Fruit fly (Drosophila melanogaster) whole organism, prepupa: ENCODE measurements around the gene Cyp4d2.

Source experiments
- CG10631 ChIP-seq: fragments of 200-800 bp; sonication (Bioruptor generic); optimal IDR thresholded peaks from 2 replicates; lab custom pipeline; 2016; ENCODE audit warnings: missing biosample characterization, missing genetic modification characterization
- CG10669 ChIP-seq: fragments of 200-800 bp; sonication (Bioruptor generic); optimal IDR thresholded peaks from 3 replicates; lab custom pipeline; 2018; ENCODE audit warnings: missing biosample characterization, mild to moderate bottlenecking, missing genetic modification characterization, moderate library complexity
- CG11762 ChIP-seq: fragments of 200-800 bp; sonication (Bioruptor generic); optimal IDR thresholded peaks from 3 replicates; lab custom pipeline; 2016; ENCODE audit warnings: missing biosample characterization, missing genetic modification characterization; ENCODE audit not compliant: insufficient read depth
- CG11902 ChIP-seq: fragments of 200-800 bp; sonication (Bioruptor generic); optimal IDR thresholded peaks from 3 replicates; lab custom pipeline; 2016; ENCODE audit warnings: missing biosample characterization, missing genetic modification characterization
- CG15336 ChIP-seq: fragments of 200-800 bp; sonication (Bioruptor generic); IDR thresholded peaks from 2 replicates; pipeline ENCODE4 v1.3.6; 2022; ENCODE audit warnings: missing biosample characterization, missing genetic modification characterization
- CG16779 ChIP-seq: fragments of 200-800 bp; sonication (Bioruptor generic); optimal IDR thresholded peaks from 3 replicates; lab custom pipeline; 2017; ENCODE audit warnings: missing biosample characterization, mild to moderate bottlenecking, missing genetic modification characterization
- CG3032 ChIP-seq: fragments of 200-800 bp; optimal IDR thresholded peaks from 2 replicates; lab custom pipeline; 2019; ENCODE audit warnings: missing biosample characterization, mild to moderate bottlenecking, missing genetic modification characterization, moderate library complexity
- CG32006 ChIP-seq: fragments of 200-800 bp; sonication (Bioruptor generic); optimal IDR thresholded peaks from 3 replicates; lab custom pipeline; 2017; ENCODE audit warnings: missing biosample characterization, mild to moderate bottlenecking, missing genetic modification characterization
- CG34406 ChIP-seq: fragments of 200-800 bp; sonication (Bioruptor generic); optimal IDR thresholded peaks from 3 replicates; lab custom pipeline; 2016; ENCODE audit warnings: missing biosample characterization, missing genetic modification characterization
- CG3919 ChIP-seq: fragments of 200-800 bp; sonication (Bioruptor generic); optimal IDR thresholded peaks from 3 replicates; lab custom pipeline; 2016; ENCODE audit warnings: missing biosample characterization, missing genetic modification characterization
- CG6276 ChIP-seq: fragments of 200-800 bp; sonication (Bioruptor generic); optimal IDR thresholded peaks from 2 replicates; lab custom pipeline; 2017; ENCODE audit warnings: missing biosample characterization, mild to moderate bottlenecking, missing genetic modification characterization
- CG6792 ChIP-seq: fragments of 200-800 bp; sonication (Bioruptor generic); optimal IDR thresholded peaks from 3 replicates; lab custom pipeline; 2016; ENCODE audit warnings: missing biosample characterization, missing genetic modification characterization
- CG6808 ChIP-seq: fragments of 200-800 bp; sonication (Bioruptor generic); optimal IDR thresholded peaks from 3 replicates; lab custom pipeline; 2017; ENCODE audit warnings: missing biosample characterization, missing genetic modification characterization, mild to moderate bottlenecking, moderate library complexity, missing genetic modification reagents
- CG8319 ChIP-seq: fragments of 200-800 bp; sonication (Bioruptor generic); optimal IDR thresholded peaks from 3 replicates; lab custom pipeline; 2016; ENCODE audit warnings: missing biosample characterization, missing genetic modification characterization
- CG8632 ChIP-seq: fragments of 200-800 bp; sonication (Bioruptor generic); optimal IDR thresholded peaks from 3 replicates; lab custom pipeline; 2016; ENCODE audit warnings: missing biosample characterization, missing genetic modification characterization
- CG9139 ChIP-seq: fragments of 200-800 bp; sonication (Bioruptor generic); optimal IDR thresholded peaks from 3 replicates; lab custom pipeline; 2017; ENCODE audit warnings: missing biosample characterization, mild to moderate bottlenecking, missing genetic modification characterization
- Eip75B ChIP-seq: fragments of 200-800 bp; sonication (Bioruptor generic); optimal IDR thresholded peaks from 3 replicates; lab custom pipeline; 2016; ENCODE audit warnings: missing biosample characterization, missing genetic modification characterization
- Ets21C ChIP-seq: fragments of 200-800 bp; sonication (Bioruptor generic); optimal IDR thresholded peaks from 3 replicates; lab custom pipeline; 2016; ENCODE audit warnings: missing biosample characterization, missing genetic modification characterization
- Gug ChIP-seq: fragments of 200-800 bp; sonication (Bioruptor generic); IDR thresholded peaks from 2 replicates; pipeline ENCODE4 v1.3.6; 2022; ENCODE audit warnings: missing biosample characterization, missing genetic modification characterization
- Hr38 ChIP-seq: sonication (Bioruptor generic); optimal IDR thresholded peaks from 2 replicates; lab custom pipeline; 2016; ENCODE audit warnings: missing biosample characterization, missing genetic modification characterization
- Hr39 ChIP-seq: fragments of 200-800 bp; sonication (Bioruptor generic); optimal IDR thresholded peaks from 2 replicates; lab custom pipeline; 2016; ENCODE audit warnings: missing biosample characterization, missing genetic modification characterization
- OdsH ChIP-seq: fragments of 200-800 bp; sonication (Bioruptor generic); optimal IDR thresholded peaks from 3 replicates; lab custom pipeline; 2016; ENCODE audit warnings: missing biosample characterization, missing genetic modification characterization
- Smox ChIP-seq: fragments of 200-800 bp; sonication (Bioruptor generic); optimal IDR thresholded peaks from 3 replicates; lab custom pipeline; 2016; ENCODE audit warnings: missing biosample characterization, missing genetic modification characterization
- Sox14 ChIP-seq: fragments of 200-800 bp; sonication (Bioruptor generic); optimal IDR thresholded peaks from 3 replicates; lab custom pipeline; 2016; ENCODE audit warnings: missing biosample characterization, missing genetic modification characterization
- Sox15 ChIP-seq: fragments of 200-800 bp; sonication (Bioruptor generic); optimal IDR thresholded peaks from 3 replicates; lab custom pipeline; 2016; ENCODE audit warnings: missing biosample characterization, missing genetic modification characterization
- achi ChIP-seq: fragments of 200-800 bp; sonication (Bioruptor generic); optimal IDR thresholded peaks from 3 replicates; lab custom pipeline; 2016; ENCODE audit warnings: missing biosample characterization, missing genetic modification characterization
- acj6 ChIP-seq: fragments of 200-800 bp; sonication (Bioruptor generic); optimal IDR thresholded peaks from 3 replicates; lab custom pipeline; 2016; ENCODE audit warnings: missing biosample characterization, missing genetic modification characterization
- eg ChIP-seq: fragments of 200-800 bp; sonication (Bioruptor generic); IDR thresholded peaks from 3 replicates; pipeline ENCODE4 v1.3.6; 2022; ENCODE audit warnings: missing biosample characterization, missing genetic modification characterization
- esn ChIP-seq: fragments of 200-800 bp; sonication (Bioruptor generic); optimal IDR thresholded peaks from 2 replicates; lab custom pipeline; 2016; ENCODE audit warnings: missing biosample characterization, mild to moderate bottlenecking, missing genetic modification characterization, moderate library complexity
- fd85E ChIP-seq: fragments of 200-800 bp; sonication (Bioruptor generic); optimal IDR thresholded peaks from 3 replicates; lab custom pipeline; 2016; ENCODE audit warnings: missing biosample characterization, missing genetic modification characterization
- fkh ChIP-seq: fragments of 200-800 bp; sonication (Bioruptor generic); optimal IDR thresholded peaks from 3 replicates; lab custom pipeline; 2017; ENCODE audit warnings: missing biosample characterization, mild to moderate bottlenecking, missing genetic modification characterization, moderate library complexity
- lz ChIP-seq: fragments of 200-800 bp; sonication (Bioruptor generic); optimal IDR thresholded peaks from 3 replicates; lab custom pipeline; 2016; ENCODE audit warnings: missing biosample characterization, missing genetic modification characterization
- net ChIP-seq: fragments of 200-800 bp; sonication (Bioruptor generic); optimal IDR thresholded peaks from 3 replicates; lab custom pipeline; 2016; ENCODE audit warnings: missing biosample characterization, missing genetic modification characterization
- salr ChIP-seq, 2 experiments: fragments of 200-800 bp; sonication (Bioruptor generic); optimal IDR thresholded peaks; 3 replicates each; lab custom pipeline; 2016 to 2018; ENCODE audit warnings: missing biosample characterization in 2 of 2, missing genetic modification characterization in 2 of 2, mild to moderate bottlenecking in 1 of 2
- ss ChIP-seq, 2 experiments: fragments of 200-800 bp; sonication (Bioruptor generic); optimal IDR thresholded peaks; 2 replicates in 1 of 2; 3 replicates in 1 of 2; lab custom pipeline; 2017 to 2018; ENCODE audit warnings: mild to moderate bottlenecking in 2 of 2, missing biosample characterization in 2 of 2, missing genetic modification characterization in 2 of 2, moderate library complexity in 1 of 2
- svp ChIP-seq: fragments of 200-800 bp; sonication (Bioruptor generic); peaks from one replicate; lab custom pipeline; 2016; ENCODE audit warnings: missing biosample characterization, missing genetic modification characterization
- topi ChIP-seq: fragments of 200-800 bp; sonication (Bioruptor generic); optimal IDR thresholded peaks from 3 replicates; lab custom pipeline; 2016; ENCODE audit warnings: missing biosample characterization, missing genetic modification characterization
- vri ChIP-seq: fragments of 200-800 bp; sonication (Bioruptor generic); optimal IDR thresholded peaks from 3 replicates; lab custom pipeline; 2016; ENCODE audit warnings: missing biosample characterization, mild to moderate bottlenecking, missing genetic modification characterization

Gene Cyp4d2

dm6 chrX:2186555-2186954 lies 10.7 kb downstream of the Cyp4d2 start, which contains the start of gene CG17777:
CG17777 (plus strand) TSS chrX:2186855.
- no peak for TF ChIP-seq CG11762 (GFP tag; lab: Kevin White, UChicago)
- TF ChIP-seq CG16779 (tag; lab: Kevin White, UChicago) = no peak
- no peak for TF ChIP-seq Ets21C (GFP tag; lab: Kevin White, UChicago)
- no peak for TF ChIP-seq topi (GFP tag; lab: Kevin White, UChicago)
- no peak for TF ChIP-seq Sox15 (GFP tag; lab: Kevin White, UChicago)
- TF ChIP-seq CG8632 (GFP tag; lab: Kevin White, UChicago) = no peak
- TF ChIP-seq CG6276 (GFP tag; lab: Kevin White, UChicago) = no peak
- no peak for TF ChIP-seq Gug (GFP tag; lab: Robert Waterston, UW)
- TF ChIP-seq CG3032 (tag; lab: Kevin White, UChicago) = no peak
- TF ChIP-seq acj6 (GFP tag; lab: Kevin White, UChicago) = no peak
- TF ChIP-seq, all 60 proteins: peak for 0

- TF ChIP-seq fd85E (GFP tag; lab: Kevin White, UChicago) = no peak
- TF ChIP-seq CG10631 = no peak
- no peak for TF ChIP-seq CG3919
- TF ChIP-seq CG6792 (GFP tag; lab: Kevin White, UChicago) = no peak
- no peak for TF ChIP-seq CG6808
- no peak for TF ChIP-seq Sox14 (GFP tag; lab: Kevin White, UChicago)
- no peak for TF ChIP-seq Hr38 (GFP tag; lab: Kevin White, UChicago)
- no peak for TF ChIP-seq CG8319 (GFP tag; lab: Kevin White, UChicago)
- TF ChIP-seq CG32006 (GFP tag; lab: Kevin White, UChicago) = no peak
- no peak for TF ChIP-seq CG9139
- TF ChIP-seq CG11902 (GFP tag; lab: Kevin White, UChicago) = no peak
- TF ChIP-seq topi (GFP tag; lab: Kevin White, UChicago) = no peak
- no peak for TF ChIP-seq Smox (GFP tag; lab: Kevin White, UChicago)
- no peak for TF ChIP-seq net (GFP tag; lab: Kevin White, UChicago)
- TF ChIP-seq CG34406 = no peak
- TF ChIP-seq acj6 (GFP tag; lab: Kevin White, UChicago) = no peak
- no peak for TF ChIP-seq salr (GFP tag; optimal IDR thresholded peaks at IDR 0.05; lab: Kevin White, UChicago)
- no peak for TF ChIP-seq eg
- TF ChIP-seq Ets21C (GFP tag; lab: Kevin White, UChicago) = no peak
Observed at dm6 chrX:2187520-2187919, 11.7 kb downstream of the Cyp4d2 start, which contains the start of gene CG3457. CG3457 (plus strand) TSS chrX:2187820.

dm6 chrX:2188888-2189287 lies 13.1 kb downstream of the Cyp4d2 start, which contains the start of gene Mct1:
Mct1 (plus strand) TSS chrX:2189188.
- TF ChIP-seq eg = no peak

dm6 chrX:2191896-2192295 lies 16.1 kb downstream of the Cyp4d2 start:
- TF ChIP-seq CG10669 (GFP tag; lab: Kevin White, UChicago) (no peak), svp (peak; percentile 81), fkh (GFP tag; lab: Kevin White, UChicago) (peak; percentile 49), esn (GFP tag; lab: Kevin White, UChicago) (no peak), Hr39 (GFP tag; lab: Kevin White, UChicago) (no peak), CG8319 (GFP tag; lab: Kevin White, UChicago) (no peak), CG11762 (GFP tag; lab: Kevin White, UChicago) (no peak), CG6792 (GFP tag; lab: Kevin White, UChicago) (no peak), CG6808 (no peak), achi (GFP tag; lab: Kevin White, UChicago) (no peak), acj6 (GFP tag; lab: Kevin White, UChicago) (no peak), Sox14 (GFP tag; lab: Kevin White, UChicago) (no peak), CG15336 (GFP tag; lab: Robert Waterston, UW) (no peak)
- TF ChIP-seq, all 60 proteins: peak for 2

- no peak for TF ChIP-seq CG10669 (GFP tag; lab: Kevin White, UChicago)
- TF ChIP-seq OdsH = no peak
- peak; percentile 58 for TF ChIP-seq svp
- TF ChIP-seq Eip75B (GFP tag; lab: Kevin White, UChicago) = no peak
- no peak for TF ChIP-seq ss (GFP tag; optimal IDR thresholded peaks at IDR 0.05; lab: Kevin White, UChicago)
- no peak for TF ChIP-seq fkh (GFP tag; lab: Kevin White, UChicago)
- no peak for TF ChIP-seq CG3032 (tag; lab: Kevin White, UChicago)
- TF ChIP-seq vri (GFP tag; lab: Kevin White, UChicago) = peak; percentile 82
- TF ChIP-seq lz (GFP tag; lab: Kevin White, UChicago) = no peak
- TF ChIP-seq Gug (GFP tag; lab: Robert Waterston, UW) = no peak
- TF ChIP-seq salr (GFP tag; optimal IDR thresholded peaks at IDR 0.05; lab: Kevin White, UChicago) = no peak
Observed at dm6 chrX:2193158-2193557, 17.4 kb downstream of the Cyp4d2 start.
